Fruit fly (Drosophila melanogaster) whole organism, wandering third instar larva: ENCODE data around the gene CG14567.

ENCODE experiments used
- CG32264 ChIP-seq: fragments of 200-800 bp; sonication (Bioruptor generic); optimal IDR thresholded peaks from 2 replicates; lab custom pipeline; 2016; ENCODE audit warnings: missing biosample characterization, missing genetic modification characterization
- CG9705 ChIP-seq: fragments of 200-800 bp; sonication (Bioruptor generic); optimal IDR thresholded peaks from 2 replicates; lab custom pipeline; 2018; ENCODE audit warnings: missing biosample characterization, mild to moderate bottlenecking, missing genetic modification characterization
- CrebA ChIP-seq: fragments of 200-800 bp; sonication (Bioruptor generic); optimal IDR thresholded peaks from 2 replicates; lab custom pipeline; 2016; ENCODE audit warnings: missing biosample characterization, mild to moderate bottlenecking, missing genetic modification characterization, borderline replicate concordance
- Dfd ChIP-seq: fragments of >200 bp; optimal IDR thresholded peaks from 2 replicates; lab custom pipeline; 2017; ENCODE audit warnings: missing biosample characterization, missing genetic modification characterization
- Dif ChIP-seq: fragments of 200-275, 200-300 bp; sonication (Bioruptor generic); optimal IDR thresholded peaks from 2 replicates; lab custom pipeline; 2018; ENCODE audit warnings: missing biosample characterization, missing genetic modification characterization; ENCODE audit not compliant: partially characterized antibody
- GATAd ChIP-seq: sonication (Bioruptor generic); optimal IDR thresholded peaks from 2 replicates; lab custom pipeline; 2016; ENCODE audit warnings: missing biosample characterization, missing genetic modification characterization
- HLH106 ChIP-seq: fragments of 200-800 bp; optimal IDR thresholded peaks from 3 replicates; lab custom pipeline; 2019; ENCODE audit warnings: missing biosample characterization, mild to moderate bottlenecking, missing genetic modification characterization, moderate library complexity
- Hr83 ChIP-seq: fragments of 200-300 bp; sonication (Bioruptor generic); optimal IDR thresholded peaks from 2 replicates; lab custom pipeline; 2016; ENCODE audit warnings: missing biosample characterization, mild to moderate bottlenecking, missing genetic modification characterization, moderate library complexity; ENCODE audit not compliant: poor library complexity, severe bottlenecking
- Jra ChIP-seq: sonication (Bioruptor generic); optimal IDR thresholded peaks from 2 replicates; lab custom pipeline; 2016; ENCODE audit warnings: missing biosample characterization, missing genetic modification characterization
- Mio ChIP-seq: sonication (Bioruptor generic); optimal IDR thresholded peaks from 2 replicates; lab custom pipeline; 2016; ENCODE audit warnings: missing biosample characterization, missing genetic modification characterization
- Myc ChIP-seq: fragments of >200 bp; optimal IDR thresholded peaks from 2 replicates; lab custom pipeline; 2017
- N ChIP-seq: fragments of >200 bp; optimal IDR thresholded peaks from 2 replicates; lab custom pipeline; 2018; ENCODE audit warnings: missing biosample characterization, missing external identifiers, missing genetic modification characterization
- OdsH ChIP-seq: fragments of 200-800 bp; sonication (Bioruptor generic); optimal IDR thresholded peaks from 2 replicates; lab custom pipeline; 2016; ENCODE audit warnings: missing biosample characterization, mild to moderate bottlenecking, missing genetic modification characterization
- Vsx2 ChIP-seq: fragments of 200-300, 225-300 bp; sonication (Bioruptor generic); optimal IDR thresholded peaks from 2 replicates; lab custom pipeline; 2018; ENCODE audit warnings: missing biosample characterization, missing genetic modification characterization; ENCODE audit not compliant: partially characterized antibody
- brk ChIP-seq: fragments of 200-800 bp; sonication (Bioruptor generic); optimal IDR thresholded peaks from 2 replicates; lab custom pipeline; 2016; ENCODE audit warnings: missing biosample characterization, mild to moderate bottlenecking, missing genetic modification characterization
- dl ChIP-seq, 2 experiments: fragments of 175-275, 200-275 bp in 1 of 2; fragments of 200-275 bp in 1 of 2; sonication (Bioruptor generic); optimal IDR thresholded peaks; lab custom pipeline; 2018; ENCODE audit warnings: mild to moderate bottlenecking in 2 of 2, missing biosample characterization in 2 of 2, missing genetic modification characterization in 2 of 2, moderate library complexity in 2 of 2; ENCODE audit not compliant: partially characterized antibody in 2 of 2, insufficient read depth in 1 of 2
- dmrt93B ChIP-seq: fragments of 200-800 bp; sonication (Bioruptor generic); optimal IDR thresholded peaks from 2 replicates; lab custom pipeline; 2018; ENCODE audit warnings: missing biosample characterization, mild to moderate bottlenecking, missing genetic modification characterization
- dsf ChIP-seq: sonication (Bioruptor generic); optimal IDR thresholded peaks from 2 replicates; lab custom pipeline; 2016; ENCODE audit warnings: missing biosample characterization, missing genetic modification characterization, borderline replicate concordance
- foxo ChIP-seq, 2 experiments: fragments of 200-800 bp; sonication (Bioruptor generic); optimal IDR thresholded peaks; 2 replicates in 1 of 2; 3 replicates in 1 of 2; lab custom pipeline; 2016 to 2017; ENCODE audit warnings: missing biosample characterization in 2 of 2, missing genetic modification characterization in 2 of 2
- fru ChIP-seq: fragments of 200-800 bp; sonication (Bioruptor generic); optimal IDR thresholded peaks from 3 replicates; lab custom pipeline; 2016; ENCODE audit warnings: missing biosample characterization, mild to moderate bottlenecking, missing genetic modification characterization
- h ChIP-seq: fragments of 200-800 bp; sonication (Bioruptor generic); optimal IDR thresholded peaks from 3 replicates; lab custom pipeline; 2016; ENCODE audit warnings: missing biosample characterization, mild to moderate bottlenecking, missing genetic modification characterization
- lola ChIP-seq: fragments of >200 bp; optimal IDR thresholded peaks from 2 replicates; lab custom pipeline; 2017; ENCODE audit warnings: missing biosample characterization, missing genetic modification characterization
- pan ChIP-seq: fragments of >200 bp; optimal IDR thresholded peaks from 2 replicates; lab custom pipeline; 2017
- sv ChIP-seq: fragments of 200-800 bp; sonication (Bioruptor generic); optimal IDR thresholded peaks from 3 replicates; lab custom pipeline; 2016; ENCODE audit warnings: missing biosample characterization, missing genetic modification characterization
- woc ChIP-seq: sonication (Bioruptor generic); optimal IDR thresholded peaks from 2 replicates; lab custom pipeline; 2016; ENCODE audit warnings: missing biosample characterization, mild to moderate bottlenecking, missing genetic modification characterization

Gene CG14567

dm6 chr3L:21728616-21729047 is 9.6 kb downstream of the CG14567 start, which contains the start of the genes CG11247 and Polr2H (continued):
- TF ChIP-seq CG32264, result peak; percentile 64
- no peak for TF ChIP-seq CrebA
- TF ChIP-seq dl (GFP tag; optimal IDR thresholded peaks at IDR 0.05; lab: Kevin White, UChicago; ENCODE audit: insufficient read depth in 1 of 2, partially characterized antibody in 2 of 2), result no peak
- TF ChIP-seq sv (GFP tag; lab: Kevin White, UChicago), result peak; percentile 87
- peak; percentile 85 for TF ChIP-seq dmrt93B
- TF ChIP-seq Jra (GFP tag; lab: Kevin White, UChicago), result peak; percentile 90
- TF ChIP-seq Dif (GFP tag; lab: Kevin White, UChicago), result no peak
- TF ChIP-seq woc (GFP tag; lab: Kevin White, UChicago), result peak; percentile 93
- TF ChIP-seq lola (GFP tag; lab: Kevin White, UChicago), result no peak

DNA sequence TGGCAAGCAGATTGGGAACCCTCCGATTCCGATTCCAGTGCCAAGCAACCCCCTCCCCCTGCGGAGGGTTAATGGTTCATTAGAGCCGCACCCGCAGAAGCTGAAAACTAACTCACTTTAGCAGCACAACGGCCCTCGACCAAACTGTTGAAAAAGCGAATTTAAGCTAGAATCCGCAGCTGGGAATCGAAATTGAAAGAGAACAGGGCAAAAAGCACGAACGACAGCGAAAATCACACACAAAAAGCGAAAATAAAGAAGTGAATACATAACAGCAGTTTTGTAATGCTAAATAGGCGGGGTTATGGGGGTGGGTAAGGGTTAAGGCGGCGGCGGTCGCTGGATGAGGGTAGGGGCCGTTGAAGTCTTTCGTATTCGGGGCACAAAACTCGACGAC is 10.5 kb downstream of the CG14567 start:
- TF ChIP-seq woc (GFP tag; lab: Kevin White, UChicago) (no peak), GATAd (GFP tag; lab: Kevin White, UChicago) (no peak), Vsx2 (GFP tag; lab: Kevin White, UChicago) (no peak), Dif (GFP tag; lab: Kevin White, UChicago) (no peak), Hr83 (no peak), Mio (no peak), N (GFP tag; lab: Kevin White, UChicago) (no peak), Myc (lab: Kevin White, UChicago) (no peak), dsf (no peak), pan (lab: Kevin White, UChicago) (no peak)

DNA sequence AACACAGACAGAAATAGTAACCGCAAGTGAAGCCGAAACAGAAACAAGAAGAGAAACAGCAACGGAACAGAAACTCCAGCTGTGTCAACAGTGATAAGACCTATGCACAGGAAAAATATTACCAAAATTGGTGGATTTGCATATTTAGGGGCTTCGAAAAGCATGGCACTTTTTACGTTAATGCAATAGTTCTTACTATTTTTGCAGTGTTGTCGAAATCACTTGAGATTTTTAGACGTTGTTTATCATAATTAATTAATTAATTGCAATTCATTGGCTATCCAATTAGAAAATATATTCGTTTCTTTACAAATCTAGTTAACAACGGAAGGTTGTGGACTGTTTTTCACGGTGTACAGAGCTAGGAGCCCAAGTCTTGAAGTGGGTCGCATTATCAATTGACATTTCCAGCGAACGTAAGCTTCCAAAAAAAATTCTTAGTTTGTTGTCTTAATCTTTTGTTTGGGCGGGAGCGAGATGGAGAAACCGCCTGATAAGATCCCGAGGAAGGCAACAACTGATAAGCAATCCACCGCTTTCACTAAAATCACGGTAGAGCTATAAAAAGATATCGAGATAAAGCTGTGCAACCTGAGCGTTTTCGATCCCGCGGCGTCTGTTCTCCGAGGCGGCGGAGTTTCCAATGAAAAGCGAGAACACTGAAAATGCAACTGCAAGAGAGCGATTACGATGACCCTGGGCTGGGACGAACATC is 11.1 kb downstream of the CG14567 start:
- TF ChIP-seq Hr83 (no peak), GATAd (GFP tag; lab: Kevin White, UChicago) (no peak), OdsH (GFP tag; lab: Kevin White, UChicago) (no peak), foxo (GFP tag; optimal IDR thresholded peaks at IDR 0.05; lab: Kevin White, UChicago) (no peak), Vsx2 (GFP tag; lab: Kevin White, UChicago) (no peak), CrebA (no peak), h (GFP tag; lab: Kevin White, UChicago) (no peak)
- TF ChIP-seq, all 38 proteins: peak for 0

DNA sequence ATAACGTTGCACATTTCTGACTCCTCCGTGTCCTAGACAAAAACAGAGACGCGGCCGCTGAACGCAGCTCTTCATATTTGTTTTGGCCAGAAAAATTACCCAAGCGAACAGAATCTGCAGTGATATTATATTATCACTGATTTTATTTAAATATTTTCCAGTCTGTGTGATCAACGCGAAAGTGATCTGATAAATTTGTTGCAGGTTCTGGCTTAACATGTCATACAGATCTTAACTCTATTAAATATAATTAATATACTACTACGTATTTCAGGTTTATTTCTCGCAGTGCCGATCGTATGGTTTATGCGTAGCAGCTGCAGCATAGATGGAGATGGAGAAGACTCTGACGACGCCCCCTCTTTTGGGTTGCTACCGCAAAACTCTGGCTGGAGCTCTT is 17.4 kb downstream of the CG14567 start:
- TF ChIP-seq lola (GFP tag; lab: Kevin White, UChicago) (no peak), Myc (lab: Kevin White, UChicago) (no peak), foxo (GFP tag; optimal IDR thresholded peaks at IDR 0.05; lab: Kevin White, UChicago) (peak in 1 of 2 experiments; percentile 9), h (GFP tag; lab: Kevin White, UChicago) (peak; percentile 16), fru (GFP tag; lab: Kevin White, UChicago) (peak; percentile 6)

dm6 chr3L:21718233-21718632 is 20.0 kb downstream of the CG14567 start:
- TF ChIP-seq Dfd (GFP tag; lab: Kevin White, UChicago) (peak; percentile 95), CG32264 (no peak), brk (no peak), CG9705 (GFP tag; lab: Kevin White, UChicago) (no peak), Vsx2 (GFP tag; lab: Kevin White, UChicago) (no peak), sv (GFP tag; lab: Kevin White, UChicago) (no peak), Myc (lab: Kevin White, UChicago) (no peak)

DNA sequence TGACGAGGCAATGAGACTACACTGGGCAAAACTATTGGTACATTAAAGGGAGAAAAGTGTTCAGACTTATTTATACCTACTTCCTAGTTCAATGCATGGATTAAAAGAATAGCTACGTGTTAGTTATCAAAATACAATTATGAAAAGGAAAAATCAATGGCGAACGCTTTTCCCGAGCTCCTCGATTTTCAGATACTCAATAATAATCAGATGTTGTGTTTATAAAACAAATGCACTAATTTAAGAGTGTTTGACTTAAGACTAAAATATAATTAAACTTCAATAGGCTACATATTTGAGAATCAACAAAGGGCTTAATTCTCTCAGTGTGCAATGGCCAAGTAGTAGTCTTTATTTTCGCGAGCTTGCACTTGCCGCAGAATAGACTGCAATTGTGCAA is 22.3 kb downstream of the CG14567 start:
- TF ChIP-seq HLH106 (tag; lab: Kevin White, UChicago), result no peak
